Worm (Caenorhabditis elegans): ENCODE results near the gene F44A2.5.
A peak's percentile ranks its signal among the peaks of the same experiment; 100 is the strongest.

The F44A2.5 gene

DNA sequence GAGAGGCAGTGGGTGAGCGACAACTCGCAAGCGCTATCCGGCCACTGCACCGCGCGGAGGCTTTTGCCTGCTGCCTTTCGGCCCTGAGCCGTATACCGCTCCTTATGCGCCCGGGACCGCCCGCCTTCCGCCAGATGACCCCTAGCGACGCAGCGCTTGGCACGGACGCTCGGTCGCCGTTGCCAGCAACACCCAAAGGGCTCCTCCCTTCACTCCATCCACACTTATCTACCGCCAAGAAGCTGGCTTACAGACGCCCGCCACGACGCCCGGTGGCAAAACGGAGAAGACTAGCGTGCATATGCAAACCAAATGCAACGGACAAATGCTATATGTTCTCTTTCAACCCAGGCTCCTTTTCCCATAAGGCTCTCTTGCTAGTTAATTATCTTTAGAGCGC lies 4.1 kb upstream of the F44A2.5 start (continued):
- TF ChIP-seq fkh-10 (GFP tag; optimal IDR thresholded peaks at IDR 0.05) (no peak), eyg-1 (tag; optimal IDR thresholded peaks at IDR 0.05) (no peak), pha-2 (tag; optimal IDR thresholded peaks at IDR 0.05) (no peak), K02D7.2 (tag; optimal IDR thresholded peaks at IDR 0.05) (no peak), syd-9 (tag; optimal IDR thresholded peaks at IDR 0.05) (no peak), ceh-34 (tag; optimal IDR thresholded peaks at IDR 0.05) (peak; percentile 23), mec-3 (tag; optimal IDR thresholded peaks at IDR 0.05; ENCODE audit: borderline replicate concordance) (no peak), pat-9 (tag; optimal IDR thresholded peaks at IDR 0.05) (no peak), lim-6 (tag; optimal IDR thresholded peaks at IDR 0.05) (peak; percentile 16), elt-4 (tag; optimal IDR thresholded peaks at IDR 0.05) (no peak), ceh-9 (tag; optimal IDR thresholded peaks at IDR 0.05) (no peak), unc-55 (GFP tag; optimal IDR thresholded peaks at IDR 0.05) (no peak), che-1 (tag; optimal IDR thresholded peaks at IDR 0.05) (no peak), npax-4 (tag; optimal IDR thresholded peaks at IDR 0.05) (no peak), unc-86 (tag; optimal IDR thresholded peaks at IDR 0.05) (no peak), pqm-1 (tag; optimal IDR thresholded peaks at IDR 0.05) (no peak), T23F11.4 (GFP tag; optimal IDR thresholded peaks at IDR 0.05) (no peak), ceh-2 (tag; optimal IDR thresholded peaks at IDR 0.05) (peak; percentile 14), rnt-1 (tag; optimal IDR thresholded peaks at IDR 0.05) (no peak), F13H6.1 (tag; optimal IDR thresholded peaks at IDR 0.05) (no peak), hlh-8 (tag; optimal IDR thresholded peaks at IDR 0.05) (no peak), ceh-6 (GFP tag; optimal IDR thresholded peaks at IDR 0.05) (no peak), odd-2 (tag; optimal IDR thresholded peaks at IDR 0.05) (no peak), ceh-24 (tag; optimal IDR thresholded peaks at IDR 0.05) (no peak), ets-4 (tag; optimal IDR thresholded peaks at IDR 0.05) (no peak), gmeb-2 (tag; optimal IDR thresholded peaks at IDR 0.05) (no peak), tbx-2 (tag; optimal IDR thresholded peaks at IDR 0.05) (peak; percentile 42), ceh-31 (tag; optimal IDR thresholded peaks at IDR 0.05) (peak; percentile 17), hlh-13 (GFP tag; optimal IDR thresholded peaks at IDR 0.05) (no peak), ztf-16 (tag; optimal IDR thresholded peaks at IDR 0.05) (no peak), pros-1 (tag; optimal IDR thresholded peaks at IDR 0.05) (no peak), ceh-22 (tag; optimal IDR thresholded peaks at IDR 0.05) (no peak), lin-11 (tag; optimal IDR thresholded peaks at IDR 0.05) (no peak), C38D4.7 (GFP tag; optimal IDR thresholded peaks at IDR 0.05) (no peak), hlh-6 (tag; optimal IDR thresholded peaks at IDR 0.05) (no peak)

DNA sequence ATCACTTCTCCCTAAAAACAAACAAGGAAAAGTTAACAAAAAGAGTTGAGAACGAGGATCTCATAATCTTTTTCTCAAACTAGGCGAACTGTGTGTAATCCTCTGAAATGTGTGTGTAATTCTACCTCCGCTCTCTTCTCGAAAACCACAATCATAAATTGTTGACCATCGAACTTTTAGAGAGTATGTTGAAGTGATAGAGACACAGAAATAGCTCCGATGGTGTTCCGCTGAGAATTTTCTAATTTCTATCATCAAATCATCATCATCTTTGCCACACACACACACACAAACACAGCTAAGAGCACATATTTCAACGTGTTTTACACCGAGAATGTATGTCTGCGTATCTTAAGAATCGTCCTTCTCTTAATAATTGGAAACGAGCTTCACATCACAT lies 1.9 kb upstream of the F44A2.5 start:
- TF ChIP-seq dmd-4 (tag; optimal IDR thresholded peaks at IDR 0.05; ENCODE audit: borderline replicate concordance), result no peak
- peak; percentile 60 for TF ChIP-seq rnt-1 (tag; optimal IDR thresholded peaks at IDR 0.05)

DNA sequence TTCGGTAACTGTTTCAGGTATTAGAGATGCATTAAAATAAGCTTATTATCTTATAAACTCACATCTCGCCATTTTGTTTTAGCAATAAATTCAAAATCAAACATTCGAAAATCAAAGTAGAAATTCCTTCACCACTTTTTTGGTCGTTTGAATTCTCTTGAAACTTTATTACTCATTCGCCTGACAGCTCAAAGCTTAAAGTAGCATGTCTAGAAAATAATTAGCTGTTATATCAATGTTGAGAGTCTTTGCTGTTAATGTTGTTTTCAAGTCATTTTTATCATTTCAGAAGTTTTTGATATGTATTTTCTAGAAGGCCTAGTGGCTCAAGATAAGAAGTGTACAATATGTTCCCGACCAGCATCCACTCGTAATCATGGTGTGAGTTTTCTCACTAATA lies 5.6 kb downstream of the F44A2.5 start, which contains the start of gene nhr-39:
Gene nhr-39 (plus strand): TSS at position 301 of the 400 bp plus-strand sequence.
- TF ChIP-seq sox-4 (tag; optimal IDR thresholded peaks at IDR 0.05), result no peak
- TF ChIP-seq ztf-16 (tag; optimal IDR thresholded peaks at IDR 0.05), result no peak
- no peak for TF ChIP-seq mec-3 (tag; optimal IDR thresholded peaks at IDR 0.05; ENCODE audit: borderline replicate concordance)
- no peak for TF ChIP-seq C38D4.7 (GFP tag; optimal IDR thresholded peaks at IDR 0.05)
- TF ChIP-seq elt-4 (tag; optimal IDR thresholded peaks at IDR 0.05), result no peak
- TF ChIP-seq K02D7.2 (tag; optimal IDR thresholded peaks at IDR 0.05), result no peak
- no peak for TF ChIP-seq T23F11.4 (GFP tag; optimal IDR thresholded peaks at IDR 0.05)
- TF ChIP-seq fkh-10 (GFP tag; optimal IDR thresholded peaks at IDR 0.05), result no peak
- no peak for TF ChIP-seq madf-2 (tag; optimal IDR thresholded peaks at IDR 0.05)
- no peak for TF ChIP-seq npax-4 (tag; optimal IDR thresholded peaks at IDR 0.05)
- no peak for TF ChIP-seq nhr-11 (tag; optimal IDR thresholded peaks at IDR 0.05)
- no peak for TF ChIP-seq ceh-31 (tag; optimal IDR thresholded peaks at IDR 0.05)
- no peak for TF ChIP-seq fax-1 (tag; optimal IDR thresholded peaks at IDR 0.05)
- no peak for TF ChIP-seq hlh-13 (GFP tag; optimal IDR thresholded peaks at IDR 0.05)
- no peak for TF ChIP-seq unc-3 (GFP tag; conservative IDR thresholded peaks at IDR 0.05)
- no peak for TF ChIP-seq unc-3 (tag; optimal IDR thresholded peaks at IDR 0.05)
- no peak for TF ChIP-seq pat-9 (tag; optimal IDR thresholded peaks at IDR 0.05)
